Worm (Caenorhabditis elegans) whole organism, L4 larva: ENCODE measurements around the gene cnc-2.

Source experiments
- D1046.2 ChIP-seq: fragments of 200-800 bp; sonication (Bioruptor generic); IDR thresholded peaks from 2 replicates; pipeline ENCODE4 v1.3.6; 2022; ENCODE audit warnings: missing genetic modification characterization, missing compliant biosample characterization
- F10B5.3 ChIP-seq: sonication (generic microtip); optimal IDR thresholded peaks from 2 replicates; lab custom pipeline; 2016; ENCODE audit warnings: mild to moderate bottlenecking, missing genetic modification characterization, missing compliant biosample characterization
- F44E2.7 ChIP-seq: fragments of 200-800 bp; sonication (Bioruptor generic); IDR thresholded peaks from 2 replicates; pipeline ENCODE4 v2.1.2; 2022; ENCODE audit warnings: missing genetic modification characterization, missing compliant biosample characterization
- R02D3.7 ChIP-seq: fragments of 150-350 bp; sonication (generic microtip); optimal IDR thresholded peaks from 3 replicates; lab custom pipeline; 2014; ENCODE audit warnings: missing biosample characterization, missing genetic modification characterization
- T20F7.1 ChIP-seq: fragments of 200-800 bp; sonication (Bioruptor generic); optimal IDR thresholded peaks from 2 replicates; lab custom pipeline; 2018; ENCODE audit warnings: mild to moderate bottlenecking, missing genetic modification characterization, missing compliant biosample characterization
- T26A8.4 ChIP-seq: fragments of 200-800 bp; sonication (Bioruptor generic); IDR thresholded peaks from 2 replicates; pipeline ENCODE4 v1.3.6; 2022; ENCODE audit warnings: missing genetic modification characterization, missing compliant biosample characterization
- Y48G9A.11 ChIP-seq: fragments of 200-800 bp; sonication (Bioruptor generic); IDR thresholded peaks from 2 replicates; pipeline ENCODE4 v1.3.6; 2022; ENCODE audit warnings: missing genetic modification reagents, missing genetic modification characterization, missing compliant biosample characterization
- ZK337.2 ChIP-seq: fragments of 200-800 bp; sonication (Bioruptor generic); IDR thresholded peaks from 2 replicates; pipeline ENCODE4 v1.3.6; 2022; ENCODE audit warnings: missing genetic modification reagents, missing genetic modification characterization, missing compliant biosample characterization
- ZK546.5 ChIP-seq, 2 experiments: sonication (generic microtip); optimal IDR thresholded peaks; 2 replicates each; lab custom pipeline; 2017; ENCODE audit warnings: missing biosample characterization in 2 of 2, missing genetic modification characterization in 2 of 2
- aha-1 ChIP-seq: fragments of 150-350 bp; peaks from one replicate; lab custom pipeline; 2014; ENCODE audit warnings: missing biosample characterization, missing genetic modification characterization
- aly-2 ChIP-seq: sonication (generic microtip); optimal IDR thresholded peaks from 2 replicates; lab custom pipeline; 2018; ENCODE audit warnings: missing biosample characterization, missing genetic modification characterization
- attf-4 ChIP-seq: sonication (generic microtip); optimal IDR thresholded peaks from 3 replicates; lab custom pipeline; 2017; ENCODE audit warnings: missing biosample characterization, missing genetic modification characterization
- ceh-28 ChIP-seq: fragments of 150-350 bp; optimal IDR thresholded peaks from 2 replicates; lab custom pipeline; 2014; ENCODE audit warnings: missing biosample characterization, missing genetic modification reagents, missing genetic modification characterization
- ceh-32 ChIP-seq: sonication (generic microtip); optimal IDR thresholded peaks from 2 replicates; lab custom pipeline; 2016; ENCODE audit warnings: mild to moderate bottlenecking, missing genetic modification characterization, missing compliant biosample characterization; ENCODE audit not compliant: poor library complexity
- ceh-62 ChIP-seq: sonication (generic microtip); optimal IDR thresholded peaks from 2 replicates; lab custom pipeline; 2017; ENCODE audit warnings: missing biosample characterization, missing genetic modification characterization
- ceh-82 ChIP-seq: sonication (generic microtip); optimal IDR thresholded peaks from 2 replicates; lab custom pipeline; 2017; ENCODE audit warnings: missing biosample characterization, missing genetic modification characterization
- cey-2 ChIP-seq: sonication (generic microtip); optimal IDR thresholded peaks from 3 replicates; lab custom pipeline; 2017; ENCODE audit warnings: missing genetic modification characterization, mild to moderate bottlenecking, missing compliant biosample characterization, antibody characterized with exemption, borderline replicate concordance; ENCODE audit not compliant: insufficient read depth
- ctbp-1 ChIP-seq: fragments of 200-800 bp; sonication (Bioruptor generic); IDR thresholded peaks from 2 replicates; pipeline ENCODE4 v1.3.6; 2022; ENCODE audit warnings: missing genetic modification reagents, missing genetic modification characterization, missing compliant biosample characterization
- daf-16 ChIP-seq, 3 experiments: sonication (generic microtip); optimal IDR thresholded peaks; 2 replicates each; lab custom pipeline; 2016 to 2017; ENCODE audit warnings: missing genetic modification characterization in 3 of 3, missing genetic modification reagents in 3 of 3, mild to moderate bottlenecking in 2 of 3, missing compliant biosample characterization in 2 of 3, missing biosample characterization in 1 of 3, moderate library complexity in 1 of 3
- daf-8 ChIP-seq: fragments of 200-800 bp; sonication (Bioruptor generic); IDR thresholded peaks from 2 replicates; pipeline ENCODE4 v1.3.6; 2022; ENCODE audit warnings: missing genetic modification characterization, missing compliant biosample characterization
- dmd-8 ChIP-seq: fragments of 200-800 bp; sonication (Bioruptor generic); IDR thresholded peaks from 2 replicates; pipeline ENCODE4 v1.3.6; 2022; ENCODE audit warnings: missing genetic modification characterization, missing compliant biosample characterization
- egl-27 ChIP-seq: sonication (generic microtip); optimal IDR thresholded peaks from 3 replicates; lab custom pipeline; 2017; ENCODE audit warnings: missing biosample characterization, missing genetic modification reagents, missing genetic modification characterization
- fos-1 ChIP-seq: fragments of 150-350 bp; optimal IDR thresholded peaks from 2 replicates; lab custom pipeline; 2014; ENCODE audit warnings: missing biosample characterization, missing genetic modification characterization
- hif-1 ChIP-seq, 2 experiments: sonication (generic microtip); optimal IDR thresholded peaks; 2 replicates each; lab custom pipeline; 2016 to 2017; ENCODE audit warnings: missing compliant biosample characterization in 2 of 2, missing genetic modification characterization in 2 of 2, missing genetic modification reagents in 2 of 2, missing genotype in 2 of 2, mild to moderate bottlenecking in 1 of 2
- hlh-11 ChIP-seq: fragments of 200-800 bp; sonication (Bioruptor generic); optimal IDR thresholded peaks from 2 replicates; lab custom pipeline; 2018; ENCODE audit warnings: mild to moderate bottlenecking, missing genetic modification characterization, missing compliant biosample characterization
- lin-15B ChIP-seq: fragments of 150-350 bp; sonication (generic microtip); optimal IDR thresholded peaks from 3 replicates; lab custom pipeline; 2014; ENCODE audit warnings: missing biosample characterization, missing genetic modification characterization
- lin-29 ChIP-seq: fragments of 200-800 bp; sonication (Bioruptor generic); IDR thresholded peaks from 2 replicates; pipeline ENCODE4 v1.3.6; 2022; ENCODE audit warnings: missing genetic modification reagents, missing genetic modification characterization, missing compliant biosample characterization
- madf-9 ChIP-seq: fragments of 200-800 bp; sonication (Bioruptor generic); conservative IDR thresholded peaks from 2 replicates; pipeline ENCODE4 v1.3.6; 2022; ENCODE audit warnings: missing genetic modification reagents, missing genetic modification characterization, missing compliant biosample characterization
- mdt-29 ChIP-seq: fragments of 200-800 bp; sonication (Bioruptor generic); IDR thresholded peaks from 2 replicates; pipeline ENCODE4 v1.3.6; 2022; ENCODE audit warnings: missing genetic modification reagents, missing genetic modification characterization, missing compliant biosample characterization
- mep-1 ChIP-seq: fragments of 150-350 bp; sonication (generic microtip); optimal IDR thresholded peaks from 3 replicates; lab custom pipeline; 2014; ENCODE audit warnings: missing biosample characterization, missing genetic modification characterization
- mxl-2 ChIP-seq: fragments of 200-800 bp; sonication (Bioruptor generic); conservative IDR thresholded peaks from 2 replicates; pipeline ENCODE4 v1.3.6; 2022; ENCODE audit warnings: missing genetic modification reagents, missing genetic modification characterization, missing compliant biosample characterization
- nhr-102 ChIP-seq: sonication (generic microtip); optimal IDR thresholded peaks from 2 replicates; lab custom pipeline; 2016; ENCODE audit warnings: mild to moderate bottlenecking, missing genetic modification characterization, moderate library complexity, missing compliant biosample characterization
- nhr-111 ChIP-seq: fragments of 200-800 bp; sonication (Bioruptor generic); optimal IDR thresholded peaks from 2 replicates; lab custom pipeline; 2018; ENCODE audit warnings: mild to moderate bottlenecking, missing genetic modification characterization, missing compliant biosample characterization
- nhr-25 ChIP-seq: sonication (generic microtip); optimal IDR thresholded peaks from 2 replicates; lab custom pipeline; 2017; ENCODE audit warnings: missing genetic modification characterization, mild to moderate bottlenecking, missing compliant biosample characterization, antibody characterized with exemption, moderate library complexity, borderline replicate concordance; ENCODE audit not compliant: insufficient read depth
- nhr-48 ChIP-seq: sonication (generic microtip); optimal IDR thresholded peaks from 2 replicates; lab custom pipeline; 2016; ENCODE audit warnings: mild to moderate bottlenecking, missing genetic modification characterization, missing compliant biosample characterization
- nhr-6 ChIP-seq: fragments of 150-350 bp; optimal IDR thresholded peaks from 2 replicates; lab custom pipeline; 2014; ENCODE audit warnings: missing biosample characterization, missing genetic modification characterization
- nhr-76 ChIP-seq: fragments of 150-350 bp; optimal IDR thresholded peaks from 2 replicates; lab custom pipeline; 2014; ENCODE audit warnings: missing biosample characterization, missing genetic modification characterization
- nhr-77 ChIP-seq: fragments of 150-350 bp; optimal IDR thresholded peaks from 2 replicates; lab custom pipeline; 2014; ENCODE audit warnings: missing biosample characterization, missing genetic modification characterization
- pqm-1 ChIP-seq: sonication (generic microtip); optimal IDR thresholded peaks from 2 replicates; lab custom pipeline; 2017; ENCODE audit warnings: missing biosample characterization, missing genetic modification characterization
- saeg-2 ChIP-seq: fragments of 200-800 bp; sonication (Bioruptor generic); IDR thresholded peaks from 2 replicates; pipeline ENCODE4 v1.3.6; 2022; ENCODE audit warnings: missing genetic modification reagents, missing genetic modification characterization, missing compliant biosample characterization
- set-16 ChIP-seq: fragments of 200-800 bp; sonication (Bioruptor generic); IDR thresholded peaks from 2 replicates; pipeline ENCODE4 v1.3.6; 2022; ENCODE audit warnings: missing genetic modification reagents, missing genetic modification characterization, missing compliant biosample characterization
- skn-1 ChIP-seq: fragments of 150-350 bp; optimal IDR thresholded peaks from 2 replicates; lab custom pipeline; 2014; ENCODE audit warnings: missing biosample characterization, missing genetic modification characterization
- snpc-1.2 ChIP-seq: fragments of 200-800 bp; sonication (Bioruptor generic); IDR thresholded peaks from 2 replicates; pipeline ENCODE4 v1.3.6; 2022; ENCODE audit warnings: missing genetic modification reagents, missing genetic modification characterization, missing compliant biosample characterization
- tag-97 ChIP-seq: fragments of 200-800 bp; sonication (Bioruptor generic); IDR thresholded peaks from 2 replicates; pipeline ENCODE4 v1.3.6; 2022; ENCODE audit warnings: missing genetic modification characterization, missing compliant biosample characterization
- tra-1 ChIP-seq: fragments of 200-800 bp; sonication (Bioruptor generic); IDR thresholded peaks from 2 replicates; pipeline ENCODE4 v1.3.6; 2022; ENCODE audit warnings: missing genetic modification reagents, missing genetic modification characterization, missing compliant biosample characterization
- unc-39 ChIP-seq: sonication (generic microtip); optimal IDR thresholded peaks from 2 replicates; lab custom pipeline; 2017; ENCODE audit warnings: missing biosample characterization, missing genetic modification characterization
- unc-62 ChIP-seq, 3 experiments: fragments of 150-350 bp in 1 of 3; sonication (generic microtip); optimal IDR thresholded peaks in 2 of 3; peaks in 1 of 3; 1 replicate in 1 of 3; 2 replicates in 2 of 3; lab custom pipeline; 2014 to 2017; ENCODE audit warnings: missing biosample characterization in 3 of 3, missing genetic modification characterization in 3 of 3, missing genetic modification reagents in 3 of 3, missing genotype in 1 of 3
- zfp-3 ChIP-seq: fragments of 200-800 bp; sonication (Bioruptor generic); conservative IDR thresholded peaks from 2 replicates; pipeline ENCODE4 v1.3.6; 2022; ENCODE audit warnings: missing genetic modification reagents, missing genetic modification characterization, missing compliant biosample characterization
- zip-2 ChIP-seq: fragments of 150-350 bp; optimal IDR thresholded peaks from 2 replicates; lab custom pipeline; 2014; ENCODE audit warnings: missing biosample characterization, missing genetic modification characterization

The cnc-2 gene

ce11 chrV:1471078-1471969 is 21.3 kb upstream of the cnc-2 start:
- TF ChIP-seq snpc-1.2 (GFP tag; lab: Robert Waterston, UW) (no peak), ceh-62 (no peak), R02D3.7 (tag; lab: Kevin White, UChicago) (no peak), nhr-48 (tag; lab: Kevin White, UChicago) (no peak), zfp-3 (GFP tag; lab: Robert Waterston, UW) (no peak), daf-8 (no peak), tag-97 (GFP tag; lab: Robert Waterston, UW) (no peak), mep-1 (tag; lab: Kevin White, UChicago) (peak; percentile 75), nhr-77 (tag; lab: Kevin White, UChicago) (peak; percentile 70), hif-1 (tag; optimal IDR thresholded peaks at IDR 0.05; lab: Kevin White, UChicago) (no peak), mdt-29 (no peak), pqm-1 (no peak), nhr-25 (no peak), saeg-2 (GFP tag; lab: Robert Waterston, UW) (no peak), nhr-6 (tag; lab: Kevin White, UChicago) (peak; percentile 53), unc-39 (no peak), ceh-82 (tag; lab: Kevin White, UChicago) (no peak), skn-1 (no peak), zip-2 (tag; lab: Kevin White, UChicago) (no peak), ZK337.2 (GFP tag; lab: Robert Waterston, UW) (0 out of 2 replicates have a peak, but pooled peaks have one; percentile 14), tra-1 (GFP tag; lab: Robert Waterston, UW) (no peak), unc-62 (GFP tag; optimal IDR thresholded peaks at IDR 0.05 in 1 of 2; lab: Kevin White, UChicago) (peak in 1 of 2 experiments; percentile 9), unc-62 (tag; optimal IDR thresholded peaks at IDR 0.05; lab: Kevin White, UChicago) (no peak), attf-4 (tag; lab: Kevin White, UChicago) (no peak), madf-9 (GFP tag; lab: Robert Waterston, UW) (no peak), ctbp-1 (GFP tag; lab: Robert Waterston, UW) (0 out of 2 replicates have a peak, but pooled peaks have one; percentile 16), nhr-76 (no peak), egl-27 (tag; lab: Kevin White, UChicago) (no peak), nhr-111 (GFP tag; lab: Kevin White, UChicago) (no peak), hlh-11 (tag; lab: Kevin White, UChicago) (peak; percentile 7), dmd-8 (no peak), fos-1 (no peak), nhr-102 (no peak), aha-1 (tag; lab: Kevin White, UChicago) (peak; percentile 97), mxl-2 (no peak), lin-15B (no peak), cey-2 (tag; lab: Kevin White, UChicago) (no peak), ZK546.5 (tag; optimal IDR thresholded peaks at IDR 0.05; lab: Kevin White, UChicago) (no peak), T20F7.1 (no peak), lin-29 (GFP tag; lab: Robert Waterston, UW) (no peak), F44E2.7 (no peak), D1046.2 (no peak), T26A8.4 (GFP tag; lab: Robert Waterston, UW) (no peak), Y48G9A.11 (no peak), F10B5.3 (tag; lab: Kevin White, UChicago) (no peak), ceh-32 (tag; lab: Kevin White, UChicago) (no peak), set-16 (GFP tag; lab: Robert Waterston, UW) (no peak), ceh-28 (tag; lab: Kevin White, UChicago) (no peak), aly-2 (tag; lab: Kevin White, UChicago) (no peak), daf-16 (GFP tag; optimal IDR thresholded peaks at IDR 0.05; lab: Kevin White, UChicago) (no peak), daf-16 (tag; optimal IDR thresholded peaks at IDR 0.05; lab: Kevin White, UChicago) (peak; percentile 61)
